Fruit fly (Drosophila melanogaster): ENCODE measurements around the gene CG42680.
A peak's percentile ranks its signal among the peaks of the same experiment; 100 is the strongest.

The CG42680 gene

dm6 chr2L:14612998-14613955 lies 25.2 kb upstream of the CG42680 start (continued):
- TF ChIP-seq shn (GFP tag; optimal IDR thresholded peaks at IDR 0.05) (peak; percentile 2), CG14014 (GFP tag; IDR thresholded peaks at IDR 0.05) (peak; percentile 62), tup (GFP tag; optimal IDR thresholded peaks at IDR 0.05) (no peak), Ssrp (tag; optimal IDR thresholded peaks at IDR 0.05) (peak; percentile 85), H15 (GFP tag; IDR thresholded peaks at IDR 0.05) (no peak), CG6854 (GFP tag; optimal IDR thresholded peaks at IDR 0.05) (peak; percentile 75), prd (optimal IDR thresholded peaks at IDR 0.05) (no peak), prd (GFP tag; IDR thresholded peaks at IDR 0.05) (peak; percentile 73), CG1792 (GFP tag; optimal IDR thresholded peaks at IDR 0.05) (no peak), Ada2b (GFP tag; IDR thresholded peaks at IDR 0.05) (peak; percentile 39; the same call in 1 of the 2 replicates), twi (tag; optimal IDR thresholded peaks at IDR 0.05) (peak; percentile 77), CG15011 (GFP tag; optimal IDR thresholded peaks at IDR 0.05) (peak; percentile 80), gem (tag; optimal IDR thresholded peaks at IDR 0.05) (peak; percentile 94), Jarid2 (GFP tag; optimal IDR thresholded peaks at IDR 0.05) (peak; percentile 62), CG4617 (GFP tag; optimal IDR thresholded peaks at IDR 0.05; ENCODE audit: borderline replicate concordance) (peak; percentile 23), E2f2 (GFP tag; IDR thresholded peaks at IDR 0.05) (peak; percentile 47; the same call in 1 of the 2 replicates), tll (GFP tag; optimal IDR thresholded peaks at IDR 0.05) (no peak), Stat92E (GFP tag; optimal IDR thresholded peaks at IDR 0.05) (no peak), Opbp (GFP tag; IDR thresholded peaks at IDR 0.05; ENCODE audit: partially characterized antibody) (no peak), tna (GFP tag; IDR thresholded peaks at IDR 0.05; ENCODE audit: partially characterized antibody) (no peak), exex (tag; optimal IDR thresholded peaks at IDR 0.05) (peak; percentile 74), ash1 (GFP tag; optimal IDR thresholded peaks at IDR 0.05) (no peak), NC2β (GFP tag; optimal IDR thresholded peaks at IDR 0.05) (peak; percentile 7), D19B (GFP tag; optimal IDR thresholded peaks at IDR 0.05) (peak; percentile 60), HLH4C (GFP tag; IDR thresholded peaks at IDR 0.05; ENCODE audit: partially characterized antibody) (no peak), CTCF (GFP tag; optimal IDR thresholded peaks at IDR 0.05) (peak; percentile 27), Bdp1 (GFP tag; optimal IDR thresholded peaks at IDR 0.05) (peak; percentile 8), Xbp1 (GFP tag; optimal IDR thresholded peaks at IDR 0.05) (peak; percentile 78), NC2α (GFP tag; optimal IDR thresholded peaks at IDR 0.05) (peak; percentile 36), pb (GFP tag; optimal IDR thresholded peaks at IDR 0.05) (no peak), tap (tag; optimal IDR thresholded peaks at IDR 0.05) (peak; percentile 77), Nf-YC (tag; optimal IDR thresholded peaks at IDR 0.05) (peak; percentile 70), zf30C (GFP tag; optimal IDR thresholded peaks at IDR 0.05) (peak; percentile 72), trh (GFP tag; optimal IDR thresholded peaks at IDR 0.05) (peak; percentile 40), Aef1 (GFP tag; IDR thresholded peaks at IDR 0.05) (peak; percentile 58; the same call in 2 of the 3 replicates), nerfin-1 (tag; optimal IDR thresholded peaks at IDR 0.05) (peak; percentile 75), CG10979 (tag; optimal IDR thresholded peaks at IDR 0.05) (peak; percentile 89), ERR (GFP tag; optimal IDR thresholded peaks at IDR 0.05) (no peak), CG2202 (tag; optimal IDR thresholded peaks at IDR 0.05) (peak; percentile 66), CG2712 (tag; optimal IDR thresholded peaks at IDR 0.05) (peak; percentile 91), Rx (GFP tag; IDR thresholded peaks at IDR 0.05) (0 out of 2 replicates have a peak, but pooled peaks have one; percentile 7), unpg (GFP tag; optimal IDR thresholded peaks at IDR 0.05) (peak; percentile 84), corto (GFP tag; optimal IDR thresholded peaks at IDR 0.05) (peak; percentile 45), CG32532 (GFP tag; IDR thresholded peaks at IDR 0.05) (peak; percentile 61; the same call in 1 of the 2 replicates), CG9876 (GFP tag; optimal IDR thresholded peaks at IDR 0.05) (no peak), vnd (GFP tag; IDR thresholded peaks at IDR 0.05; ENCODE audit: partially characterized antibody) (no peak), ATbp (GFP tag; optimal IDR thresholded peaks at IDR 0.05) (peak; percentile 66), CG31224 (GFP tag; IDR thresholded peaks at IDR 0.05) (peak; percentile 56)
